Fruit fly (Drosophila melanogaster) whole organism: Measurements from ENCODE around the gene CG9427.

Source experiments
- EcR ChIP-seq, 2 experiments: fragments of >200 bp; optimal IDR thresholded peaks; 2 replicates each; lab custom pipeline; 2017; ENCODE audit warnings: missing biosample characterization in 2 of 2, missing genetic modification characterization in 2 of 2, missing genetic modification reagents in 2 of 2
- usp ChIP-seq: fragments of >200 bp; optimal IDR thresholded peaks from 2 replicates; lab custom pipeline; 2017; ENCODE audit warnings: missing biosample characterization, missing genetic modification characterization, mixed read lengths

DNA sequence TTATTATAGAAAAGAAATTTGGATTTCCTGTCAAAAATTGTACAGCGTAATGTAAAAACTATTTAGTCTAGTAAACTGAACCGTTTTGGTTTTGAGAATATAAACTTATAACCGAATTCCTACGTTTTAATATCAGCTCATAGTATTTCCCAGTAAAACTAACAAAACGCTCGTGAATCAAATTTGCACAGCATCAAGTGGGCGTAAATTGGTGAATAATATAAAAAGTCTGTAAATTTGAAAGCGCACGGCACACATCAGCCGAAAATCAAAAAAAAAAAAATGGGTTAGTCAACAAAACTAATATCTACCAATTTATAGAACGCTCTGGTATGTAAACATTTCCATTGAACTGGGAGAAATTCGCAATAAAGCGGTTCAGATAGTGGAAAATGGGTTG, 11.2 kb upstream of the CG9427 start, which contains the start of gene Dh44:
- TF ChIP-seq usp (GFP tag; lab: Kevin White, UChicago) (no peak), EcR (GFP tag; optimal IDR thresholded peaks at IDR 0.05; lab: Kevin White, UChicago) (no peak)
